Fruit fly (Drosophila melanogaster): ENCODE measurements around the gene CG33688.

The CG33688 gene

dm6 chr3L:16175628-16176263 is 23.3 kb upstream of the CG33688 start (continued):
- TF ChIP-seq Jarid2 (GFP tag; optimal IDR thresholded peaks at IDR 0.05) (no peak), nom (GFP tag; optimal IDR thresholded peaks at IDR 0.05) (peak; percentile 72), NC2α (GFP tag; optimal IDR thresholded peaks at IDR 0.05) (no peak), CG14667 (GFP tag; IDR thresholded peaks at IDR 0.05) (0 out of 2 replicates have a peak, but pooled peaks have one; percentile 14)

dm6 chr3L:16176492-16176891 is 22.5 kb upstream of the CG33688 start:
- peak; percentile 14 for TF ChIP-seq CG11504 (tag; optimal IDR thresholded peaks at IDR 0.05)
- no peak for TF ChIP-seq crol (GFP tag; IDR thresholded peaks at IDR 0.05)
- peak in 1 of 2 experiments; percentile 3 for TF ChIP-seq bsh (GFP tag; optimal IDR thresholded peaks at IDR 0.05)
- TF ChIP-seq ttk (GFP tag; IDR thresholded peaks at IDR 0.05), result no peak
- TF ChIP-seq CG2678 (tag; optimal IDR thresholded peaks at IDR 0.05), result peak; percentile 26
- peak in 1 of 2 experiments; percentile 7 for TF ChIP-seq Hr51 (GFP tag; optimal IDR thresholded peaks at IDR 0.05)
- peak; percentile 18 for TF ChIP-seq grau (tag; optimal IDR thresholded peaks at IDR 0.05)
- TF ChIP-seq CG14860 (GFP tag; IDR thresholded peaks at IDR 0.05; ENCODE audit: partially characterized antibody), result no peak
- TF ChIP-seq CG7556 (GFP tag; optimal IDR thresholded peaks at IDR 0.05), result peak; percentile 5
- no peak for TF ChIP-seq CG11456 (GFP tag; IDR thresholded peaks at IDR 0.05)
- no peak for TF ChIP-seq CG17802 (tag; optimal IDR thresholded peaks at IDR 0.05)
- no peak for TF ChIP-seq Xbp1 (GFP tag; optimal IDR thresholded peaks at IDR 0.05)
- no peak for TF ChIP-seq CG17385 (GFP tag; optimal IDR thresholded peaks at IDR 0.05)
- TF ChIP-seq CG1233 (GFP tag; optimal IDR thresholded peaks at IDR 0.05), result no peak
- TF ChIP-seq Elba2 (GFP tag; optimal IDR thresholded peaks at IDR 0.05), result no peak
- TF ChIP-seq CoRest (tag; optimal IDR thresholded peaks at IDR 0.05), result peak; percentile 2
- no peak for TF ChIP-seq row (GFP tag; IDR thresholded peaks at IDR 0.05)
- TF ChIP-seq ase (GFP tag; IDR thresholded peaks at IDR 0.05), result no peak
- TF ChIP-seq gem (tag; optimal IDR thresholded peaks at IDR 0.05), result peak; percentile 36
- TF ChIP-seq danr (GFP tag; IDR thresholded peaks at IDR 0.05), result no peak

dm6 chr3L:16177309-16177708 is 21.7 kb upstream of the CG33688 start:
- TF ChIP-seq Dip3 (GFP tag; optimal IDR thresholded peaks at IDR 0.05) (no peak), Med (GFP tag) (peak; percentile 8), Trl (optimal IDR thresholded peaks at IDR 0.05) (peak in 1 of 2 experiments; percentile 7), Trl (GFP tag; optimal IDR thresholded peaks at IDR 0.05) (no peak)

dm6 chr3L:16177751-16178150 is 21.3 kb upstream of the CG33688 start:
- no peak for TF ChIP-seq Sin3A (optimal IDR thresholded peaks at IDR 0.05)
- no peak for TF ChIP-seq Blimp-1 (GFP tag; optimal IDR thresholded peaks at IDR 0.05)
- TF ChIP-seq Xrp1 (GFP tag; IDR thresholded peaks at IDR 0.05), result no peak
- no peak for TF ChIP-seq CG13775 (GFP tag; optimal IDR thresholded peaks at IDR 0.05)
- no peak for TF ChIP-seq CG3847 (GFP tag; IDR thresholded peaks at IDR 0.05)
- no peak for TF ChIP-seq CG2712 (tag; optimal IDR thresholded peaks at IDR 0.05)
- TF ChIP-seq CG6254 (GFP tag; optimal IDR thresholded peaks at IDR 0.05), result no peak
- no peak for TF ChIP-seq CG9932 (GFP tag; IDR thresholded peaks at IDR 0.05)
- TF ChIP-seq CG33213 (GFP tag; optimal IDR thresholded peaks at IDR 0.05), result no peak
- no peak for TF ChIP-seq CG8089 (GFP tag; optimal IDR thresholded peaks at IDR 0.05)
- TF ChIP-seq schlank (tag; optimal IDR thresholded peaks at IDR 0.05), result no peak
- no peak for TF ChIP-seq emc (GFP tag; optimal IDR thresholded peaks at IDR 0.05)
- TF ChIP-seq ab (GFP tag; optimal IDR thresholded peaks at IDR 0.05), result no peak
- TF ChIP-seq stwl (tag; optimal IDR thresholded peaks at IDR 0.05), result no peak
- no peak for TF ChIP-seq gt (GFP tag; IDR thresholded peaks at IDR 0.05)

Measured in whole organism, embryonic.